Worm (Caenorhabditis elegans): ENCODE measurements around the gene xbx-6.

The xbx-6 gene

ce11 chrV:9730743-9731706, 28.2 kb downstream of the xbx-6 start:
- TF ChIP-seq F57A8.1 (GFP tag; optimal IDR thresholded peaks at IDR 0.05) (peak; percentile 21), T07F8.4 (tag; optimal IDR thresholded peaks at IDR 0.05) (peak; percentile 39), unc-130 (GFP tag; optimal IDR thresholded peaks at IDR 0.05) (peak; percentile 12), attf-3 (GFP tag; conservative IDR thresholded peaks at IDR 0.05) (peak; percentile 62), snpc-1.3 (tag; optimal IDR thresholded peaks at IDR 0.05; ENCODE audit: insufficient read depth) (no peak), F52B5.7 (tag; optimal IDR thresholded peaks at IDR 0.05) (peak; percentile 75), let-607 (tag; optimal IDR thresholded peaks at IDR 0.05) (peak; percentile 93 to 95), aptf-3 (GFP tag; IDR thresholded peaks at IDR 0.05) (no peak), athp-1 (tag; optimal IDR thresholded peaks at IDR 0.05) (peak; percentile 59), mes-4 (tag; optimal IDR thresholded peaks at IDR 0.05) (no peak), B0336.3 (GFP tag; IDR thresholded peaks at IDR 0.05) (peak; percentile 95), ztf-25 (GFP tag; IDR thresholded peaks at IDR 0.05) (0 out of 2 replicates have a peak, but pooled peaks have one; percentile 46), snpc-1.1 (tag; optimal IDR thresholded peaks at IDR 0.05; ENCODE audit: insufficient read depth) (no peak), hlh-26 (GFP tag; conservative IDR thresholded peaks at IDR 0.05) (no peak), die-1 (tag; optimal IDR thresholded peaks at IDR 0.05) (peak; percentile 36), nfya-1 (tag; optimal IDR thresholded peaks at IDR 0.05; ENCODE audit: borderline replicate concordance, insufficient read depth) (no peak), Y95B8A.8 (GFP tag; IDR thresholded peaks at IDR 0.05) (0 out of 2 replicates have a peak, but pooled peaks have one; percentile 33), dpl-1 (GFP tag; optimal IDR thresholded peaks at IDR 0.05) (no peak), F10E7.11 (tag; optimal IDR thresholded peaks at IDR 0.05) (no peak), nfya-2 (GFP tag; IDR thresholded peaks at IDR 0.05) (no peak), ceh-27 (GFP tag; optimal IDR thresholded peaks at IDR 0.05) (peak; percentile 95), madf-10 (tag; optimal IDR thresholded peaks at IDR 0.05) (peak; percentile 90), Y56A3A.18 (GFP tag; IDR thresholded peaks at IDR 0.05) (0 out of 2 replicates have a peak, but pooled peaks have one; percentile 6), attf-6 (GFP tag; IDR thresholded peaks at IDR 0.05) (no peak), efl-1 (GFP tag; optimal IDR thresholded peaks at IDR 0.05) (no peak), gei-17 (GFP tag; optimal IDR thresholded peaks at IDR 0.05) (peak; percentile 66), egrh-3 (GFP tag; IDR thresholded peaks at IDR 0.05) (peak; percentile 80), madf-6 (GFP tag; IDR thresholded peaks at IDR 0.05) (peak; percentile 19), zim-3 (tag; optimal IDR thresholded peaks at IDR 0.05) (no peak), fkh-3 (tag; optimal IDR thresholded peaks at IDR 0.05) (no peak), ztf-26 (tag; optimal IDR thresholded peaks at IDR 0.05) (peak; percentile 90), mxl-1 (tag; optimal IDR thresholded peaks at IDR 0.05) (peak; percentile 36), ets-4 (GFP tag; optimal IDR thresholded peaks at IDR 0.05) (peak; percentile 60), hrde-1 (tag; optimal IDR thresholded peaks at IDR 0.05; ENCODE audit: borderline replicate concordance) (no peak), C17E4.6 (GFP tag; IDR thresholded peaks at IDR 0.05) (peak; percentile 50; the same call in 1 of the 2 replicates), nhr-27 (tag; optimal IDR thresholded peaks at IDR 0.05) (no peak), nhr-80 (tag; optimal IDR thresholded peaks at IDR 0.05) (peak; percentile 97), let-526 (GFP tag; IDR thresholded peaks at IDR 0.05) (peak; percentile 88; the same call in 1 of the 2 replicates), aptf-2 (GFP tag; conservative IDR thresholded peaks at IDR 0.05) (no peak), nfyb-1 (GFP tag; IDR thresholded peaks at IDR 0.05) (peak; percentile 95), bed-1 (GFP tag; IDR thresholded peaks at IDR 0.05) (no peak), F57C9.4 (tag; optimal IDR thresholded peaks at IDR 0.05) (peak; percentile 33), akir-1 (GFP tag; optimal IDR thresholded peaks at IDR 0.05) (no peak), repo-1 (tag; optimal IDR thresholded peaks at IDR 0.05) (peak; percentile 61), ccch-3 (GFP tag; optimal IDR thresholded peaks at IDR 0.05) (peak; percentile 18), F39B2.1 (GFP tag; IDR thresholded peaks at IDR 0.05) (no peak)
